Worm (Caenorhabditis elegans) whole organism, L4 larva: ENCODE results near the gene F15G9.5.

Experiments
- D1046.2 ChIP-seq: fragments of 200-800 bp; sonication (Bioruptor generic); IDR thresholded peaks from 2 replicates; pipeline ENCODE4 v1.3.6; 2022; ENCODE audit warnings: missing genetic modification characterization, missing compliant biosample characterization
- F10B5.3 ChIP-seq: sonication (generic microtip); optimal IDR thresholded peaks from 2 replicates; lab custom pipeline; 2016; ENCODE audit warnings: mild to moderate bottlenecking, missing genetic modification characterization, missing compliant biosample characterization
- F37D6.2 ChIP-seq: sonication (generic microtip); optimal IDR thresholded peaks from 2 replicates; lab custom pipeline; 2016; ENCODE audit warnings: mild to moderate bottlenecking, missing genetic modification characterization, missing compliant biosample characterization
- Y5F2A.4 ChIP-seq: fragments of 200-800 bp; sonication (Bioruptor generic); optimal IDR thresholded peaks from 2 replicates; lab custom pipeline; 2018; ENCODE audit warnings: mild to moderate bottlenecking, missing genetic modification characterization, missing compliant biosample characterization
- aha-1 ChIP-seq: fragments of 150-350 bp; peaks from one replicate; lab custom pipeline; 2014; ENCODE audit warnings: missing biosample characterization, missing genetic modification characterization
- ceh-28 ChIP-seq: fragments of 150-350 bp; optimal IDR thresholded peaks from 2 replicates; lab custom pipeline; 2014; ENCODE audit warnings: missing biosample characterization, missing genetic modification reagents, missing genetic modification characterization
- ceh-62 ChIP-seq: sonication (generic microtip); optimal IDR thresholded peaks from 2 replicates; lab custom pipeline; 2017; ENCODE audit warnings: missing biosample characterization, missing genetic modification characterization
- ces-1 ChIP-seq: fragments of 150-350 bp; sonication (generic microtip); optimal IDR thresholded peaks from 4 replicates; lab custom pipeline; 2014; ENCODE audit warnings: missing biosample characterization, missing genetic modification reagents, missing genetic modification characterization
- cey-2 ChIP-seq: sonication (generic microtip); optimal IDR thresholded peaks from 3 replicates; lab custom pipeline; 2017; ENCODE audit warnings: missing genetic modification characterization, mild to moderate bottlenecking, missing compliant biosample characterization, antibody characterized with exemption, borderline replicate concordance; ENCODE audit not compliant: insufficient read depth
- daf-16 ChIP-seq, 3 experiments: sonication (generic microtip); optimal IDR thresholded peaks; 2 replicates each; lab custom pipeline; 2016 to 2017; ENCODE audit warnings: missing genetic modification characterization in 3 of 3, missing genetic modification reagents in 3 of 3, mild to moderate bottlenecking in 2 of 3, missing compliant biosample characterization in 2 of 3, missing biosample characterization in 1 of 3, moderate library complexity in 1 of 3
- dve-1 ChIP-seq: sonication (generic microtip); optimal IDR thresholded peaks from 2 replicates; lab custom pipeline; 2017; ENCODE audit warnings: antibody characterized with exemption, mild to moderate bottlenecking, missing genetic modification characterization, missing compliant biosample characterization; ENCODE audit not compliant: insufficient read depth
- fkh-10 ChIP-seq: fragments of 150-350 bp; optimal IDR thresholded peaks from 2 replicates; lab custom pipeline; 2014; ENCODE audit warnings: missing biosample characterization, missing genetic modification reagents, missing genetic modification characterization
- fos-1 ChIP-seq: fragments of 150-350 bp; optimal IDR thresholded peaks from 2 replicates; lab custom pipeline; 2014; ENCODE audit warnings: missing biosample characterization, missing genetic modification characterization
- gei-8 ChIP-seq: fragments of 200-800 bp; sonication (Bioruptor generic); optimal IDR thresholded peaks from 2 replicates; lab custom pipeline; 2018; ENCODE audit warnings: mild to moderate bottlenecking, missing genetic modification characterization, missing compliant biosample characterization
- hlh-11 ChIP-seq: fragments of 200-800 bp; sonication (Bioruptor generic); optimal IDR thresholded peaks from 2 replicates; lab custom pipeline; 2018; ENCODE audit warnings: mild to moderate bottlenecking, missing genetic modification characterization, missing compliant biosample characterization
- hlh-30 ChIP-seq: sonication (generic microtip); optimal IDR thresholded peaks from 2 replicates; lab custom pipeline; 2017; ENCODE audit warnings: antibody characterized with exemption, mild to moderate bottlenecking, missing genetic modification characterization, missing compliant biosample characterization; ENCODE audit not compliant: insufficient read depth
- jun-1 ChIP-seq: fragments of 150-350 bp; optimal IDR thresholded peaks from 2 replicates; lab custom pipeline; 2014; ENCODE audit warnings: missing biosample characterization, missing genetic modification reagents, missing genetic modification characterization
- lim-7 ChIP-seq: fragments of 200-800 bp; sonication (Bioruptor generic); IDR thresholded peaks from 2 replicates; pipeline ENCODE4 v1.3.6; 2022; ENCODE audit warnings: missing genetic modification characterization, missing compliant biosample characterization
- lin-15B ChIP-seq: fragments of 150-350 bp; sonication (generic microtip); optimal IDR thresholded peaks from 3 replicates; lab custom pipeline; 2014; ENCODE audit warnings: missing biosample characterization, missing genetic modification characterization
- lin-29 ChIP-seq: fragments of 200-800 bp; sonication (Bioruptor generic); IDR thresholded peaks from 2 replicates; pipeline ENCODE4 v1.3.6; 2022; ENCODE audit warnings: missing genetic modification reagents, missing genetic modification characterization, missing compliant biosample characterization
- lir-3 ChIP-seq: sonication (generic microtip); optimal IDR thresholded peaks from 2 replicates; lab custom pipeline; 2016; ENCODE audit warnings: mild to moderate bottlenecking, missing genetic modification characterization, missing compliant biosample characterization
- lsy-2 ChIP-seq, 2 experiments: fragments of 150-350 bp in 1 of 2; sonication (generic microtip) in 1 of 2; optimal IDR thresholded peaks; 2 replicates each; lab custom pipeline; 2014 to 2017; ENCODE audit warnings: missing biosample characterization in 2 of 2, missing genetic modification characterization in 2 of 2
- madf-5 ChIP-seq, 2 experiments: fragments of 200-800 bp; sonication (Bioruptor generic); IDR thresholded peaks; 2 replicates each; pipeline ENCODE4 v1.3.6; 2022; ENCODE audit warnings: missing compliant biosample characterization in 2 of 2, missing genetic modification characterization in 2 of 2
- mes-2 ChIP-seq: sonication (generic microtip); optimal IDR thresholded peaks from 2 replicates; lab custom pipeline; 2016; ENCODE audit warnings: missing genotype, mild to moderate bottlenecking, missing genetic modification characterization, missing compliant biosample characterization; ENCODE audit not compliant: poor library complexity, severe bottlenecking
- mxl-3 ChIP-seq: fragments of 200-800 bp; sonication (Bioruptor generic); optimal IDR thresholded peaks from 2 replicates; lab custom pipeline; 2018; ENCODE audit warnings: mild to moderate bottlenecking, missing genetic modification characterization, missing compliant biosample characterization
- nhr-10 ChIP-seq: fragments of 150-350 bp; optimal IDR thresholded peaks from 2 replicates; lab custom pipeline; 2014; ENCODE audit warnings: missing biosample characterization, missing genetic modification characterization
- nhr-102 ChIP-seq: sonication (generic microtip); optimal IDR thresholded peaks from 2 replicates; lab custom pipeline; 2016; ENCODE audit warnings: mild to moderate bottlenecking, missing genetic modification characterization, moderate library complexity, missing compliant biosample characterization
- nhr-11 ChIP-seq: fragments of 150-350 bp; optimal IDR thresholded peaks from 2 replicates; lab custom pipeline; 2014; ENCODE audit warnings: missing biosample characterization, missing genetic modification characterization
- nhr-28 ChIP-seq: fragments of 150-350 bp; optimal IDR thresholded peaks from 2 replicates; lab custom pipeline; 2014; ENCODE audit warnings: missing biosample characterization, missing genetic modification characterization
- nhr-41 ChIP-seq: fragments of 200-800 bp; sonication (Bioruptor generic); IDR thresholded peaks from 2 replicates; pipeline ENCODE4 v1.3.6; 2022; ENCODE audit warnings: missing genetic modification reagents, missing genetic modification characterization, missing compliant biosample characterization
- nhr-42 ChIP-seq: fragments of 200-800 bp; sonication (Bioruptor generic); IDR thresholded peaks from 2 replicates; pipeline ENCODE4 v1.3.6; 2022; ENCODE audit warnings: missing genetic modification characterization, missing compliant biosample characterization
- nhr-48 ChIP-seq: sonication (generic microtip); optimal IDR thresholded peaks from 2 replicates; lab custom pipeline; 2016; ENCODE audit warnings: mild to moderate bottlenecking, missing genetic modification characterization, missing compliant biosample characterization
- nhr-6 ChIP-seq: fragments of 150-350 bp; optimal IDR thresholded peaks from 2 replicates; lab custom pipeline; 2014; ENCODE audit warnings: missing biosample characterization, missing genetic modification characterization
- pqm-1 ChIP-seq: sonication (generic microtip); optimal IDR thresholded peaks from 2 replicates; lab custom pipeline; 2017; ENCODE audit warnings: missing biosample characterization, missing genetic modification characterization
- rbr-2 ChIP-seq: sonication (generic microtip); optimal IDR thresholded peaks from 2 replicates; lab custom pipeline; 2016; ENCODE audit warnings: missing genotype, missing genetic modification characterization, missing compliant biosample characterization
- set-16 ChIP-seq: fragments of 200-800 bp; sonication (Bioruptor generic); IDR thresholded peaks from 2 replicates; pipeline ENCODE4 v1.3.6; 2022; ENCODE audit warnings: missing genetic modification reagents, missing genetic modification characterization, missing compliant biosample characterization
- unc-62 ChIP-seq, 3 experiments: fragments of 150-350 bp in 1 of 3; sonication (generic microtip); optimal IDR thresholded peaks in 2 of 3; peaks in 1 of 3; 1 replicate in 1 of 3; 2 replicates in 2 of 3; lab custom pipeline; 2014 to 2017; ENCODE audit warnings: missing biosample characterization in 3 of 3, missing genetic modification characterization in 3 of 3, missing genetic modification reagents in 3 of 3, missing genotype in 1 of 3
- ztf-11 ChIP-seq: fragments of 150-350 bp; optimal IDR thresholded peaks from 2 replicates; lab custom pipeline; 2014; ENCODE audit warnings: missing biosample characterization, missing genetic modification characterization

The F15G9.5 gene

ce11 chrX:9709462-9709861, 28.2 kb downstream of the F15G9.5 start, which contains the start of gene F15G9.6:
TSS of gene F15G9.6 (plus strand) at chrX:9709762.
- TF ChIP-seq ceh-28 (tag; lab: Kevin White, UChicago) (no peak), ztf-11 (tag; lab: Kevin White, UChicago) (no peak), mxl-3 (GFP tag; lab: Kevin White, UChicago) (no peak), jun-1 (tag; lab: Kevin White, UChicago) (no peak), nhr-6 (tag; lab: Kevin White, UChicago) (no peak), F10B5.3 (tag; lab: Kevin White, UChicago) (no peak), hlh-30 (tag; lab: Kevin White, UChicago) (no peak), dve-1 (tag; lab: Kevin White, UChicago) (no peak), F37D6.2 (no peak), D1046.2 (GFP tag; lab: Robert Waterston, UW) (no peak), set-16 (GFP tag; lab: Robert Waterston, UW) (no peak), nhr-11 (tag; lab: Kevin White, UChicago) (no peak), rbr-2 (tag; lab: Kevin White, UChicago) (no peak), nhr-48 (tag; lab: Kevin White, UChicago) (no peak), Y5F2A.4 (GFP tag; lab: Kevin White, UChicago) (no peak), nhr-41 (no peak), lin-29 (GFP tag; lab: Robert Waterston, UW) (no peak)
- TF ChIP-seq, all 104 proteins: peak for 0

ce11 chrX:9706084-9706483, 31.6 kb downstream of the F15G9.5 start, which contains the start of gene F15G9.1:
TSS of gene F15G9.1 (plus strand) at chrX:9706384.
- TF ChIP-seq lin-15B (tag; lab: Kevin White, UChicago) (no peak), lsy-2 (tag; optimal IDR thresholded peaks at IDR 0.05; lab: Kevin White, UChicago) (no peak), nhr-42 (GFP tag; lab: Robert Waterston, UW) (no peak), cey-2 (tag; lab: Kevin White, UChicago) (no peak), aha-1 (tag; lab: Kevin White, UChicago) (no peak), D1046.2 (GFP tag; lab: Robert Waterston, UW) (no peak), lim-7 (GFP tag; lab: Robert Waterston, UW) (no peak), lin-29 (GFP tag; lab: Robert Waterston, UW) (no peak), ces-1 (GFP tag; lab: Kevin White, UChicago) (no peak), nhr-102 (no peak), nhr-10 (tag; lab: Kevin White, UChicago) (no peak), set-16 (GFP tag; lab: Robert Waterston, UW) (no peak), gei-8 (GFP tag; lab: Kevin White, UChicago) (no peak), ceh-62 (tag; lab: Kevin White, UChicago) (no peak), madf-5 (GFP tag; IDR thresholded peaks at IDR 0.05; lab: Robert Waterston, UW) (no peak)

ce11 chrX:9705257-9706035, 32.2 kb downstream of the F15G9.5 start:
- no peak for TF ChIP-seq mes-2 (tag; lab: Kevin White, UChicago)
- no peak for TF ChIP-seq set-16 (GFP tag; lab: Robert Waterston, UW)
- peak; percentile 40 for TF ChIP-seq ces-1 (GFP tag; lab: Kevin White, UChicago)
- no peak for TF ChIP-seq hlh-11 (tag; lab: Kevin White, UChicago)
- TF ChIP-seq lin-29 (GFP tag; lab: Robert Waterston, UW) = no peak
- TF ChIP-seq daf-16 (GFP tag; optimal IDR thresholded peaks at IDR 0.05; lab: Kevin White, UChicago) = no peak
- TF ChIP-seq daf-16 (tag; optimal IDR thresholded peaks at IDR 0.05; lab: Kevin White, UChicago) = peak; percentile 96
- TF ChIP-seq dve-1 (tag; lab: Kevin White, UChicago) = peak; percentile 2
- no peak for TF ChIP-seq lir-3 (tag; lab: Kevin White, UChicago)
- peak; percentile 86 for TF ChIP-seq aha-1 (tag; lab: Kevin White, UChicago)
- no peak for TF ChIP-seq fos-1 (tag; lab: Kevin White, UChicago)
- TF ChIP-seq pqm-1 = peak; percentile 35
- TF ChIP-seq hlh-30 (tag; lab: Kevin White, UChicago) = peak; percentile 18
- TF ChIP-seq nhr-28 = peak; percentile 50
- TF ChIP-seq unc-62 (GFP tag; optimal IDR thresholded peaks at IDR 0.05 in 1 of 2; lab: Kevin White, UChicago) = peak in 1 of 2 experiments; percentile 77
- TF ChIP-seq unc-62 (tag; optimal IDR thresholded peaks at IDR 0.05; lab: Kevin White, UChicago) = no peak
- TF ChIP-seq fkh-10 (GFP tag; lab: Kevin White, UChicago) = peak; percentile 37
- TF ChIP-seq, all 104 proteins: peak for 9
